Worm (Caenorhabditis elegans): ENCODE results near the gene zip-1.
A peak's percentile ranks its signal among the peaks of the same experiment; 100 is the strongest.

Gene zip-1

DNA sequence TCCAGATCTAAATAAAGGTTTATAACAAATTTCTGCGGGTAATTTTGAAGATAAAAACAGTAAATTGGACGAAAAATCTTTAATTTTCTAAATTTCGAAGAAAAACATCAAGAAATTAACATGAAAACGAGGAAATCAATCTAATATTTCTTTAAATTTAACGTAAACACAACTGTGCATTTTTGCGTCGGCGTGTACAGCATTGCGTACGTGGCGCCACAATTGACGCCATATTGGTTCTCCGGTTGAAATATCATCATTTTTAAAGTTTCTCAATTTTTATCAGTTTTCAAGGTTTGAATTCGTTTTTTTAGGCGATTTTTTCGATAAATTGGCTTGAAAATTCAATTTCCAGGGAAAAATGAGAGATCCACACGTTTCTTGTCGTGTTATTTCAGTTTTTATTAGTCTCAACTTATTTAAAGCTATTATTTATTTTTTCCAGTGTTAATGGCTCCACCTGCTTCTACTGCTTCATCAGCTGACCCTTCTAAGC lies 36.5 kb downstream of the zip-1 start, which contains the start of gene rpt-6 (continued):
- TF ChIP-seq snpc-4 (GFP tag; optimal IDR thresholded peaks at IDR 0.05) (peak; percentile 5), snpc-4 (tag; optimal IDR thresholded peaks at IDR 0.05) (no peak), sdz-38 (tag; optimal IDR thresholded peaks at IDR 0.05) (no peak), cebp-1 (GFP tag; IDR thresholded peaks at IDR 0.05) (no peak), cebp-1 (tag; optimal IDR thresholded peaks at IDR 0.05) (peak; percentile 30), tbx-9 (tag; optimal IDR thresholded peaks at IDR 0.05; ENCODE audit: borderline replicate concordance) (no peak), ztf-26 (tag; optimal IDR thresholded peaks at IDR 0.05) (no peak)

DNA sequence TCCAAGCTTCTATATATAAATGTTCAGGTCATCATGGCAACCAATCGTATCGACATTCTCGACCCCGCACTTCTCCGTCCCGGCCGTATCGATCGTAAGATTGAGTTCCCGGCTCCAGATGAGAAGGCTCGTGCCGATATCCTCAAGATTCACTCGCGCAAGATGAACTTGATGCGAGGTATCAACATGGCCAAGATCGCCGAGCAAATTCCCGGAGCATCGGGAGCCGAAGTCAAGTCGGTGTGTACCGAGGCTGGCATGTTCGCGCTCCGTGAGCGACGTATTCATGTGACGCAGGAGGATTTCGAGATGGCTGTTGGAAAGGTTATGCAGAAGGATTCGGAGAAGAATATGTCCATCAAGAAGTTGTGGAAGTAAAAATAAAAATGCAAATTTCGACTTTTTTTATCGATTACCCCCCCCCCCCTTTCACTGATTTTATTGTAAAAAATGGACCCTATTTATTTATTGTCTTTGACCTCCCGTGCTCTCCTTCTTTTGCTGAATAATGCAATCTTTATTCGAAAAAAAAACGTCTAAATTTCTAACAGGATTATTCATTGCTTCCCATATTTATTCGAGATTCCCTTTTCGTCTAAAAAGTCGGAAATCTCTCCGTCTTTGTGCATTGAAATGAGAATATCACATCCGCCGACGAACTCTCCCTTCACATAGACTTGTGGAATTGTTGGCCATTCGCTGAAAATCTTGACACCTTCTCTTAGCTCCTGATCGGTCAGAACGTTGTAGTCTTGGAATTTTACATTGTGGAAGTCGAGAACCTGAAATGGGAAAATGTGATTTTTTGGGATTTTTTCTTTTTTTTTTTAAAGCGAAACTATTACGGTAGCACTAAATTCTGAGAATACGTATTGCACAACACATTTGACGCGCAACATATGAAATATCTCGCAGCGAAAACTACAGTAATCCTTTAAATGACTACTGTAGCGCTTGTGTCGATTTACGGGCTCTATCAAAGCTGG lies 38.8 kb downstream of the zip-1 start:
- TF ChIP-seq B0336.3 (GFP tag; IDR thresholded peaks at IDR 0.05) (peak; percentile 53; the same call in 1 of the 2 replicates), him-1 (tag; optimal IDR thresholded peaks at IDR 0.05) (peak; percentile 48), mcd-1 (GFP tag; IDR thresholded peaks at IDR 0.05) (peak; percentile 7; the same call in 1 of the 2 replicates), ama-1 (optimal IDR thresholded peaks at IDR 0.05) (no peak), ama-1 (GFP tag; optimal IDR thresholded peaks at IDR 0.05) (peak in 1 of 2 experiments; percentile 46), hmg-20 (GFP tag; IDR thresholded peaks at IDR 0.05) (no peak), zfh-2 (GFP tag; conservative IDR thresholded peaks at IDR 0.05) (peak; percentile 63), F49E8.2 (tag; optimal IDR thresholded peaks at IDR 0.05; ENCODE audit: insufficient read depth) (peak; percentile 60), ztf-25 (GFP tag; IDR thresholded peaks at IDR 0.05) (0 out of 2 replicates have a peak, but pooled peaks have one; percentile 13), T07F8.4 (tag; optimal IDR thresholded peaks at IDR 0.05) (no peak), madf-3 (GFP tag; IDR thresholded peaks at IDR 0.05) (peak; percentile 76), F37B4.10 (GFP tag; IDR thresholded peaks at IDR 0.05) (0 out of 2 replicates have a peak, but pooled peaks have one; percentile 23), lin-26 (GFP tag; IDR thresholded peaks at IDR 0.05) (0 out of 2 replicates have a peak, but pooled peaks have one; percentile 16), ccch-3 (GFP tag; optimal IDR thresholded peaks at IDR 0.05) (no peak), ztf-6 (GFP tag; IDR thresholded peaks at IDR 0.05) (no peak), egrh-3 (GFP tag; IDR thresholded peaks at IDR 0.05) (0 out of 2 replicates have a peak, but pooled peaks have one; percentile 8), pbrm-1 (GFP tag; IDR thresholded peaks at IDR 0.05) (peak; percentile 15; the same call in 1 of the 2 replicates), F52B5.7 (tag; optimal IDR thresholded peaks at IDR 0.05) (peak; percentile 31), Y53G8AR.9 (GFP tag; conservative IDR thresholded peaks at IDR 0.05) (peak; percentile 43; the same call in 1 of the 2 replicates), mes-4 (tag; optimal IDR thresholded peaks at IDR 0.05) (no peak), dpl-1 (GFP tag; optimal IDR thresholded peaks at IDR 0.05) (peak; percentile 1), cebp-1 (GFP tag; IDR thresholded peaks at IDR 0.05) (no peak), cebp-1 (tag; optimal IDR thresholded peaks at IDR 0.05) (peak; percentile 20), Y67H2A.10 (GFP tag; conservative IDR thresholded peaks at IDR 0.05) (no peak), madf-6 (GFP tag; IDR thresholded peaks at IDR 0.05) (peak; percentile 43; the same call in 1 of the 2 replicates), fkh-3 (tag; optimal IDR thresholded peaks at IDR 0.05) (peak; percentile 65), hsf-1 (GFP tag; IDR thresholded peaks at IDR 0.05) (peak; percentile 65), die-1 (tag; optimal IDR thresholded peaks at IDR 0.05) (peak; percentile 3), ekl-4 (GFP tag; IDR thresholded peaks at IDR 0.05) (peak; percentile 61)

ce11 chrIII:12373306-12373705 lies 39.8 kb downstream of the zip-1 start:
- TF ChIP-seq Y53F4B.3 (GFP tag; IDR thresholded peaks at IDR 0.05) (no peak), B0019.2 (GFP tag; conservative IDR thresholded peaks at IDR 0.05) (no peak), ceh-79 (tag; optimal IDR thresholded peaks at IDR 0.05) (no peak), F22D6.2 (tag; optimal IDR thresholded peaks at IDR 0.05) (no peak), ztf-3 (GFP tag; optimal IDR thresholded peaks at IDR 0.05) (no peak), lag-1 (GFP tag; IDR thresholded peaks at IDR 0.05) (no peak), attf-5 (GFP tag; optimal IDR thresholded peaks at IDR 0.05) (no peak), Y56A3A.18 (GFP tag; IDR thresholded peaks at IDR 0.05) (no peak), hmg-1.2 (GFP tag; IDR thresholded peaks at IDR 0.05) (no peak)

Measured in whole organism, young adult.